Fruit fly (Drosophila melanogaster) whole organism, prepupa: ENCODE measurements around the gene IFT57.

ENCODE experiments used
- Blimp-1 ChIP-seq: fragments of 200-800 bp; sonication (Bioruptor generic); optimal IDR thresholded peaks from 3 replicates; lab custom pipeline; 2017; ENCODE audit warnings: missing biosample characterization, missing genetic modification characterization, mild to moderate bottlenecking, moderate library complexity, missing genetic modification reagents
- CG10631 ChIP-seq: fragments of 200-800 bp; sonication (Bioruptor generic); optimal IDR thresholded peaks from 2 replicates; lab custom pipeline; 2016; ENCODE audit warnings: missing biosample characterization, missing genetic modification characterization
- CG10669 ChIP-seq: fragments of 200-800 bp; sonication (Bioruptor generic); optimal IDR thresholded peaks from 3 replicates; lab custom pipeline; 2018; ENCODE audit warnings: missing biosample characterization, mild to moderate bottlenecking, missing genetic modification characterization, moderate library complexity
- CG11294 ChIP-seq: fragments of 200-800 bp; sonication (Bioruptor generic); IDR thresholded peaks from 2 replicates; pipeline ENCODE4 v1.3.6; 2022; ENCODE audit warnings: missing biosample characterization, missing genetic modification characterization
- CG11762 ChIP-seq: fragments of 200-800 bp; sonication (Bioruptor generic); optimal IDR thresholded peaks from 3 replicates; lab custom pipeline; 2016; ENCODE audit warnings: missing biosample characterization, missing genetic modification characterization; ENCODE audit not compliant: insufficient read depth
- CG11902 ChIP-seq: fragments of 200-800 bp; sonication (Bioruptor generic); optimal IDR thresholded peaks from 3 replicates; lab custom pipeline; 2016; ENCODE audit warnings: missing biosample characterization, missing genetic modification characterization
- CG16779 ChIP-seq: fragments of 200-800 bp; sonication (Bioruptor generic); optimal IDR thresholded peaks from 3 replicates; lab custom pipeline; 2017; ENCODE audit warnings: missing biosample characterization, mild to moderate bottlenecking, missing genetic modification characterization
- CG3032 ChIP-seq: fragments of 200-800 bp; optimal IDR thresholded peaks from 2 replicates; lab custom pipeline; 2019; ENCODE audit warnings: missing biosample characterization, mild to moderate bottlenecking, missing genetic modification characterization, moderate library complexity
- CG32006 ChIP-seq: fragments of 200-800 bp; sonication (Bioruptor generic); optimal IDR thresholded peaks from 3 replicates; lab custom pipeline; 2017; ENCODE audit warnings: missing biosample characterization, mild to moderate bottlenecking, missing genetic modification characterization
- CG34406 ChIP-seq: fragments of 200-800 bp; sonication (Bioruptor generic); optimal IDR thresholded peaks from 3 replicates; lab custom pipeline; 2016; ENCODE audit warnings: missing biosample characterization, missing genetic modification characterization
- CG3919 ChIP-seq: fragments of 200-800 bp; sonication (Bioruptor generic); optimal IDR thresholded peaks from 3 replicates; lab custom pipeline; 2016; ENCODE audit warnings: missing biosample characterization, missing genetic modification characterization
- CG6163 ChIP-seq: fragments of 200-800 bp; sonication (Bioruptor generic); IDR thresholded peaks from 3 replicates; pipeline ENCODE4 v1.3.6; 2022; ENCODE audit warnings: missing biosample characterization, missing genetic modification characterization
- CG6276 ChIP-seq: fragments of 200-800 bp; sonication (Bioruptor generic); optimal IDR thresholded peaks from 2 replicates; lab custom pipeline; 2017; ENCODE audit warnings: missing biosample characterization, mild to moderate bottlenecking, missing genetic modification characterization
- CG6808 ChIP-seq: fragments of 200-800 bp; sonication (Bioruptor generic); optimal IDR thresholded peaks from 3 replicates; lab custom pipeline; 2017; ENCODE audit warnings: missing biosample characterization, missing genetic modification characterization, mild to moderate bottlenecking, moderate library complexity, missing genetic modification reagents
- CG7368 ChIP-seq: fragments of 200-800 bp; sonication (Bioruptor generic); optimal IDR thresholded peaks from 3 replicates; lab custom pipeline; 2016; ENCODE audit warnings: missing biosample characterization, missing genetic modification characterization
- CG8119 ChIP-seq: fragments of 200-800 bp; sonication (Bioruptor generic); IDR thresholded peaks from 3 replicates; pipeline ENCODE4 v1.3.6; 2022; ENCODE audit warnings: missing biosample characterization, missing genetic modification characterization
- CG8319 ChIP-seq: fragments of 200-800 bp; sonication (Bioruptor generic); optimal IDR thresholded peaks from 3 replicates; lab custom pipeline; 2016; ENCODE audit warnings: missing biosample characterization, missing genetic modification characterization
- CG8632 ChIP-seq: fragments of 200-800 bp; sonication (Bioruptor generic); optimal IDR thresholded peaks from 3 replicates; lab custom pipeline; 2016; ENCODE audit warnings: missing biosample characterization, missing genetic modification characterization
- CG9139 ChIP-seq: fragments of 200-800 bp; sonication (Bioruptor generic); optimal IDR thresholded peaks from 3 replicates; lab custom pipeline; 2017; ENCODE audit warnings: missing biosample characterization, mild to moderate bottlenecking, missing genetic modification characterization
- Eip78C ChIP-seq: fragments of 200-800 bp; sonication (Bioruptor generic); peaks from one replicate; lab custom pipeline; 2016; ENCODE audit warnings: missing biosample characterization, missing genetic modification characterization
- Eip93F ChIP-seq: fragments of 200-800 bp; sonication (Bioruptor generic); optimal IDR thresholded peaks from 2 replicates; lab custom pipeline; 2016; ENCODE audit warnings: missing biosample characterization, mild to moderate bottlenecking, missing genetic modification characterization
- Ets21C ChIP-seq: fragments of 200-800 bp; sonication (Bioruptor generic); optimal IDR thresholded peaks from 3 replicates; lab custom pipeline; 2016; ENCODE audit warnings: missing biosample characterization, missing genetic modification characterization
- Ets96B ChIP-seq: fragments of 200-800 bp; optimal IDR thresholded peaks from 2 replicates; lab custom pipeline; 2019; ENCODE audit warnings: missing biosample characterization, mild to moderate bottlenecking, missing genetic modification characterization, moderate library complexity
- Hr38 ChIP-seq: sonication (Bioruptor generic); optimal IDR thresholded peaks from 2 replicates; lab custom pipeline; 2016; ENCODE audit warnings: missing biosample characterization, missing genetic modification characterization
- Hr39 ChIP-seq: fragments of 200-800 bp; sonication (Bioruptor generic); optimal IDR thresholded peaks from 2 replicates; lab custom pipeline; 2016; ENCODE audit warnings: missing biosample characterization, missing genetic modification characterization
- Hr4 ChIP-seq: fragments of 200-800 bp; sonication (Bioruptor generic); optimal IDR thresholded peaks from 3 replicates; lab custom pipeline; 2016; ENCODE audit warnings: missing biosample characterization, missing genetic modification characterization
- Lpt ChIP-seq: fragments of 200-800 bp; sonication (Bioruptor generic); optimal IDR thresholded peaks from 3 replicates; lab custom pipeline; 2016; ENCODE audit warnings: missing biosample characterization, missing genetic modification characterization
- Met ChIP-seq: fragments of 200-800 bp; sonication (Bioruptor generic); optimal IDR thresholded peaks from 3 replicates; lab custom pipeline; 2016; ENCODE audit warnings: missing biosample characterization, missing genetic modification characterization
- OdsH ChIP-seq: fragments of 200-800 bp; sonication (Bioruptor generic); optimal IDR thresholded peaks from 3 replicates; lab custom pipeline; 2016; ENCODE audit warnings: missing biosample characterization, missing genetic modification characterization
- Smox ChIP-seq: fragments of 200-800 bp; sonication (Bioruptor generic); optimal IDR thresholded peaks from 3 replicates; lab custom pipeline; 2016; ENCODE audit warnings: missing biosample characterization, missing genetic modification characterization
- Sox102F ChIP-seq: fragments of 200-800 bp; sonication (Bioruptor generic); optimal IDR thresholded peaks from 2 replicates; lab custom pipeline; 2016; ENCODE audit warnings: missing biosample characterization, mild to moderate bottlenecking, missing genetic modification characterization
- Sox14 ChIP-seq: fragments of 200-800 bp; sonication (Bioruptor generic); optimal IDR thresholded peaks from 3 replicates; lab custom pipeline; 2016; ENCODE audit warnings: missing biosample characterization, missing genetic modification characterization
- Sox15 ChIP-seq: fragments of 200-800 bp; sonication (Bioruptor generic); optimal IDR thresholded peaks from 3 replicates; lab custom pipeline; 2016; ENCODE audit warnings: missing biosample characterization, missing genetic modification characterization
- achi ChIP-seq: fragments of 200-800 bp; sonication (Bioruptor generic); optimal IDR thresholded peaks from 3 replicates; lab custom pipeline; 2016; ENCODE audit warnings: missing biosample characterization, missing genetic modification characterization
- acj6 ChIP-seq: fragments of 200-800 bp; sonication (Bioruptor generic); optimal IDR thresholded peaks from 3 replicates; lab custom pipeline; 2016; ENCODE audit warnings: missing biosample characterization, missing genetic modification characterization
- cyc ChIP-seq: fragments of 200-800 bp; sonication (Bioruptor generic); optimal IDR thresholded peaks from 3 replicates; lab custom pipeline; 2016; ENCODE audit warnings: missing biosample characterization, missing genetic modification characterization
- dsx ChIP-seq: fragments of 200-800 bp; optimal IDR thresholded peaks from 3 replicates; lab custom pipeline; 2019; ENCODE audit warnings: missing biosample characterization, mild to moderate bottlenecking, missing genetic modification characterization, moderate library complexity; ENCODE audit not compliant: poor library complexity, severe bottlenecking
- esn ChIP-seq: fragments of 200-800 bp; sonication (Bioruptor generic); optimal IDR thresholded peaks from 2 replicates; lab custom pipeline; 2016; ENCODE audit warnings: missing biosample characterization, mild to moderate bottlenecking, missing genetic modification characterization, moderate library complexity
- fd85E ChIP-seq: fragments of 200-800 bp; sonication (Bioruptor generic); optimal IDR thresholded peaks from 3 replicates; lab custom pipeline; 2016; ENCODE audit warnings: missing biosample characterization, missing genetic modification characterization
- fkh ChIP-seq: fragments of 200-800 bp; sonication (Bioruptor generic); optimal IDR thresholded peaks from 3 replicates; lab custom pipeline; 2017; ENCODE audit warnings: missing biosample characterization, mild to moderate bottlenecking, missing genetic modification characterization, moderate library complexity
- lz ChIP-seq: fragments of 200-800 bp; sonication (Bioruptor generic); optimal IDR thresholded peaks from 3 replicates; lab custom pipeline; 2016; ENCODE audit warnings: missing biosample characterization, missing genetic modification characterization
- net ChIP-seq: fragments of 200-800 bp; sonication (Bioruptor generic); optimal IDR thresholded peaks from 3 replicates; lab custom pipeline; 2016; ENCODE audit warnings: missing biosample characterization, missing genetic modification characterization
- pdm3 ChIP-seq: fragments of 200-800 bp; sonication (Bioruptor generic); optimal IDR thresholded peaks from 3 replicates; lab custom pipeline; 2016; ENCODE audit warnings: missing biosample characterization, missing genetic modification characterization
- salr ChIP-seq, 2 experiments: fragments of 200-800 bp; sonication (Bioruptor generic); optimal IDR thresholded peaks; 3 replicates each; lab custom pipeline; 2016 to 2018; ENCODE audit warnings: missing biosample characterization in 2 of 2, missing genetic modification characterization in 2 of 2, mild to moderate bottlenecking in 1 of 2
- spab ChIP-seq: fragments of 200-800 bp; sonication (Bioruptor generic); optimal IDR thresholded peaks from 2 replicates; lab custom pipeline; 2017; ENCODE audit warnings: missing biosample characterization, mild to moderate bottlenecking, missing genetic modification characterization, missing genetic modification reagents
- ss ChIP-seq, 2 experiments: fragments of 200-800 bp; sonication (Bioruptor generic); optimal IDR thresholded peaks; 2 replicates in 1 of 2; 3 replicates in 1 of 2; lab custom pipeline; 2017 to 2018; ENCODE audit warnings: mild to moderate bottlenecking in 2 of 2, missing biosample characterization in 2 of 2, missing genetic modification characterization in 2 of 2, moderate library complexity in 1 of 2
- svp ChIP-seq: fragments of 200-800 bp; sonication (Bioruptor generic); peaks from one replicate; lab custom pipeline; 2016; ENCODE audit warnings: missing biosample characterization, missing genetic modification characterization
- topi ChIP-seq: fragments of 200-800 bp; sonication (Bioruptor generic); optimal IDR thresholded peaks from 3 replicates; lab custom pipeline; 2016; ENCODE audit warnings: missing biosample characterization, missing genetic modification characterization
- vri ChIP-seq: fragments of 200-800 bp; sonication (Bioruptor generic); optimal IDR thresholded peaks from 3 replicates; lab custom pipeline; 2016; ENCODE audit warnings: missing biosample characterization, mild to moderate bottlenecking, missing genetic modification characterization

Gene IFT57

DNA sequence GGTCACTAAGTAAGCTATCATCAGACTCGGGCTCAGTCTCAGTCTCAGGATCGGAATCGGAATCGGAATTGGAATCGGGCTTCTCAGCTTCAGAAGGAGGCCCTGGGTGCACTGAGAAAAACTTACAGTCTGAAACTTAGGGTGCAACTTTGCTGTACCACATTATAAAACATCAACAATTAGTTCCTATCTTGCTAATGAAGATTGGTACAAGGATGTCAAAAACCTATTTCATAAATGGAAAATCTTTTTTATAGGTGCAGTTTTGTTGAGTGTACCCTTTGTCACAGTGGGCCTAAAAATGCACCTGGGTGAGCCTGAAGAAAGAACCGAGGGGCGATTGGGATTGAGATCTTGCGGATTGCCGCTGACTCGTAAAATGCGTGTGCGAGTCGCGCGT is 22.2 kb downstream of the IFT57 start (continued):
- TF ChIP-seq CG6808 (GFP tag; lab: Kevin White, UChicago) (peak; percentile 84), CG11762 (GFP tag; lab: Kevin White, UChicago) (peak; percentile 59), CG8119 (GFP tag; lab: Robert Waterston, UW) (peak; percentile 56), Hr4 (GFP tag; lab: Kevin White, UChicago) (peak; percentile 26), CG32006 (peak; percentile 35), Eip93F (no peak), salr (GFP tag; optimal IDR thresholded peaks at IDR 0.05; lab: Kevin White, UChicago) (peak; percentile 33 to 45), Met (GFP tag; lab: Kevin White, UChicago) (peak; percentile 72)

DNA sequence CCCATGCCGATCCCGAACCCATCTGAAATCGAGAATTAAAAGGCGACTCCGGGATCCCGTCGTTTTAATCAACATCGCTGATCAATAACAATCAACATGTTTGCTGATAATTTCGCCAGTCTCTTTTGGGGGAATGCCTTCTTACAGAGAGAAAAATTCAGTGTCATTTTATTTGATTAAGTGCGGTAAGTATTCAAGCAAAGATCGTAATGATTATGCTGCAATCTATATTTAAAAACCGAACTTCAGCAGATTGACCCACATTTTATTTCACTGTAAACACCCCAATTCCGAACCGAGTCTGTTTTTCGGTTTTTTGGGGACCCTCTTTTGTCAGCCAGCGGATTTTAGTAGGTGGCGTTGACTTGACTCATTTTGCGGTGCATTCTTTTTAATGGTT is 23.3 kb downstream of the IFT57 start:
- TF ChIP-seq salr (GFP tag; optimal IDR thresholded peaks at IDR 0.05; lab: Kevin White, UChicago) (no peak), pdm3 (peak; percentile 41), Smox (GFP tag; lab: Kevin White, UChicago) (peak; percentile 67), Eip93F (no peak), Sox14 (GFP tag; lab: Kevin White, UChicago) (peak; percentile 23), CG11902 (peak; percentile 34), spab (GFP tag; lab: Kevin White, UChicago) (no peak), Blimp-1 (GFP tag; lab: Kevin White, UChicago) (peak; percentile 50), vri (GFP tag; lab: Kevin White, UChicago) (peak; percentile 51), CG7368 (GFP tag; lab: Kevin White, UChicago) (peak; percentile 36), Hr39 (GFP tag; lab: Kevin White, UChicago) (peak; percentile 78), Eip78C (peak; percentile 77), esn (GFP tag; lab: Kevin White, UChicago) (peak; percentile 78), net (GFP tag; lab: Kevin White, UChicago) (no peak), cyc (GFP tag; lab: Kevin White, UChicago) (peak; percentile 61), fkh (GFP tag; lab: Kevin White, UChicago) (no peak), dsx (GFP tag; lab: Kevin White, UChicago) (no peak), CG9139 (no peak), Hr4 (GFP tag; lab: Kevin White, UChicago) (no peak), ss (GFP tag; optimal IDR thresholded peaks at IDR 0.05; lab: Kevin White, UChicago) (no peak), fd85E (GFP tag; lab: Kevin White, UChicago) (no peak), CG32006 (no peak), Ets21C (GFP tag; lab: Kevin White, UChicago) (peak; percentile 57), CG6808 (GFP tag; lab: Kevin White, UChicago) (no peak), CG34406 (GFP tag; lab: Kevin White, UChicago) (peak; percentile 45), CG11294 (GFP tag; lab: Robert Waterston, UW) (no peak), svp (GFP tag; lab: Kevin White, UChicago) (peak; percentile 86), Lpt (GFP tag; lab: Kevin White, UChicago) (no peak), lz (GFP tag; lab: Kevin White, UChicago) (peak; percentile 72), Met (GFP tag; lab: Kevin White, UChicago) (peak; percentile 73), CG8119 (GFP tag; lab: Robert Waterston, UW) (no peak), Sox15 (GFP tag; lab: Kevin White, UChicago) (no peak), CG3032 (no peak), CG6276 (GFP tag; lab: Kevin White, UChicago) (no peak), CG8632 (GFP tag; lab: Kevin White, UChicago) (peak; percentile 26), achi (GFP tag; lab: Kevin White, UChicago) (peak; percentile 30), acj6 (GFP tag; lab: Kevin White, UChicago) (peak; percentile 26), Ets96B (tag; lab: Kevin White, UChicago) (no peak), Sox102F (GFP tag; lab: Kevin White, UChicago) (peak; percentile 73), OdsH (GFP tag; lab: Kevin White, UChicago) (no peak), topi (peak; percentile 72), CG8319 (GFP tag; lab: Kevin White, UChicago) (peak; percentile 21), CG6163 (GFP tag; lab: Robert Waterston, UW) (no peak), CG10669 (GFP tag; lab: Kevin White, UChicago) (no peak), CG10631 (GFP tag; lab: Kevin White, UChicago) (no peak), CG3919 (GFP tag; lab: Kevin White, UChicago) (peak; percentile 53), CG11762 (GFP tag; lab: Kevin White, UChicago) (no peak), Hr38 (GFP tag; lab: Kevin White, UChicago) (no peak), CG16779 (tag; lab: Kevin White, UChicago) (no peak)
